Worm (Caenorhabditis elegans): ENCODE measurements around the gene rdy-2.

DNA sequence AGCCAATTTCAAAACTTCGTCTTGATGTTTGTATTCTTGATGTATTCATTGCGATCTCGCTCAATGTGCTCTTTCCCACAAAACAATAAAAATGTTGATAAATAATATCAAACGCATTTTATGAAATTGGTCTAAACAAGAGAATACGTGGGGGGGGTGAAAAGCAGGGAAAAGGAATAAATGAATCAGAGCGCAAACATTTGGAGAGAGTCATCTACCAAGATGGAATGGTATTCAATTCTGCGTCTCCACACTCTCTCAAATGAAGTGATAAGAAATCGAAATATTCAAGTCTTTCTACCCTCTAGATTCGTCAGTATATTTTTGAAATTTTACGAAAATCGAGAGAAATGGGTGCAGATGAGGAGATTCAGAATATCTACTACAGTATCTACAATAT, 20.1 kb downstream of the rdy-2 start, which contains the start of gene C50B8.5:
- TF ChIP-seq nhr-11 (tag; optimal IDR thresholded peaks at IDR 0.05) (no peak), pha-4 (tag; optimal IDR thresholded peaks at IDR 0.05) (no peak), pax-1 (tag; optimal IDR thresholded peaks at IDR 0.05) (no peak), ref-2 (tag; optimal IDR thresholded peaks at IDR 0.05) (no peak), K09A11.1 (tag; optimal IDR thresholded peaks at IDR 0.05; ENCODE audit: insufficient read depth) (no peak)

Data from whole organism, late embryonic.